Fruit fly (Drosophila melanogaster) whole organism, pupa: ENCODE data around the gene Pde11.

Source experiments
- CG10348 ChIP-seq: fragments of 200-800 bp; sonication (Bioruptor generic); IDR thresholded peaks from 2 replicates; pipeline ENCODE4 v1.3.6; 2022; ENCODE audit warnings: missing biosample characterization, missing genetic modification characterization
- CG12605 ChIP-seq: fragments of 200-800 bp; sonication (Bioruptor generic); IDR thresholded peaks from 2 replicates; pipeline ENCODE4 v1.3.6; 2022; ENCODE audit warnings: missing biosample characterization, missing genetic modification characterization
- CG13204 ChIP-seq: fragments of 200-800 bp; sonication (Bioruptor generic); optimal IDR thresholded peaks from 2 replicates; lab custom pipeline; 2018; ENCODE audit warnings: missing biosample characterization, mild to moderate bottlenecking, missing genetic modification characterization, moderate library complexity
- CG14655 ChIP-seq: fragments of 200-800 bp; sonication (Bioruptor generic); optimal IDR thresholded peaks from 3 replicates; lab custom pipeline; 2017; ENCODE audit warnings: mild to moderate bottlenecking, missing biosample characterization, missing genetic modification reagents, missing genetic modification characterization
- CG15710 ChIP-seq: fragments of 200-800 bp; sonication (Bioruptor generic); optimal IDR thresholded peaks from 2 replicates; lab custom pipeline; 2018; ENCODE audit warnings: missing biosample characterization, mild to moderate bottlenecking, missing genetic modification characterization, moderate library complexity
- CG17806 ChIP-seq: fragments of 200-800 bp; sonication (Bioruptor generic); optimal IDR thresholded peaks from 2 replicates; lab custom pipeline; 2018; ENCODE audit warnings: missing biosample characterization, mild to moderate bottlenecking, missing genetic modification characterization, moderate library complexity
- CG32121 ChIP-seq: fragments of 200-800 bp; sonication (Bioruptor generic); IDR thresholded peaks from 2 replicates; pipeline ENCODE4 v1.3.6; 2022; ENCODE audit warnings: missing biosample characterization, missing genetic modification characterization
- CG34367 ChIP-seq: fragments of 200-800 bp; sonication (Bioruptor generic); optimal IDR thresholded peaks from 2 replicates; lab custom pipeline; 2018; ENCODE audit warnings: missing biosample characterization, mild to moderate bottlenecking, missing genetic modification characterization
- CG4496 ChIP-seq: fragments of 200-800 bp; sonication (Bioruptor generic); IDR thresholded peaks from 3 replicates; pipeline ENCODE4 v1.3.6; 2022; ENCODE audit warnings: missing biosample characterization, missing genetic modification characterization
- CG8159 ChIP-seq: fragments of 200-800 bp; sonication (Bioruptor generic); optimal IDR thresholded peaks from 3 replicates; lab custom pipeline; 2018; ENCODE audit warnings: missing biosample characterization, mild to moderate bottlenecking, missing genetic modification characterization, moderate library complexity
- CG8301 ChIP-seq: fragments of 200-800 bp; sonication (Bioruptor generic); optimal IDR thresholded peaks from 2 replicates; lab custom pipeline; 2018; ENCODE audit warnings: missing biosample characterization, mild to moderate bottlenecking, missing genetic modification characterization
- CG9948 ChIP-seq: fragments of 200-800 bp; sonication (Bioruptor generic); optimal IDR thresholded peaks from 2 replicates; lab custom pipeline; 2018; ENCODE audit warnings: missing biosample characterization, mild to moderate bottlenecking, missing genetic modification characterization, moderate library complexity
- D1 ChIP-seq: fragments of 200-800 bp; sonication (Bioruptor generic); optimal IDR thresholded peaks from 2 replicates; lab custom pipeline; 2018; ENCODE audit warnings: missing biosample characterization, mild to moderate bottlenecking, missing genetic modification characterization, moderate library complexity
- EcR ChIP-seq: fragments of 200-800 bp; sonication (Bioruptor generic); optimal IDR thresholded peaks from 3 replicates; lab custom pipeline; 2019; ENCODE audit warnings: missing biosample characterization, missing genetic modification characterization, mild to moderate bottlenecking, moderate library complexity, missing genetic modification reagents
- Ets98B ChIP-seq: fragments of 200-800 bp; sonication (Bioruptor generic); IDR thresholded peaks from 2 replicates; pipeline ENCODE4 v1.3.6; 2022; ENCODE audit warnings: missing biosample characterization, missing genetic modification characterization
- Pif1A ChIP-seq: fragments of 200-800 bp; sonication (Bioruptor generic); optimal IDR thresholded peaks from 3 replicates; lab custom pipeline; 2016; ENCODE audit warnings: missing biosample characterization, missing genetic modification characterization
- Pif1B ChIP-seq: fragments of 200-800 bp; sonication (Bioruptor generic); optimal IDR thresholded peaks from 3 replicates; lab custom pipeline; 2016; ENCODE audit warnings: missing biosample characterization, missing genetic modification characterization
- Snoo ChIP-seq: fragments of 200-800 bp; sonication (Bioruptor generic); optimal IDR thresholded peaks from 3 replicates; lab custom pipeline; 2017; ENCODE audit warnings: missing biosample characterization, mild to moderate bottlenecking, missing genetic modification characterization, inconsistent platforms
- fd96Ca ChIP-seq: fragments of 200-800 bp; sonication (Bioruptor generic); IDR thresholded peaks from 3 replicates; pipeline ENCODE4 v1.3.6; 2022; ENCODE audit warnings: missing biosample characterization, missing genetic modification characterization
- gl ChIP-seq: fragments of 200-800 bp; sonication (Bioruptor generic); optimal IDR thresholded peaks from 2 replicates; lab custom pipeline; 2018; ENCODE audit warnings: missing biosample characterization, mild to moderate bottlenecking, missing genetic modification characterization
- rn ChIP-seq: fragments of 200-800 bp; sonication (Bioruptor generic); IDR thresholded peaks from 2 replicates; pipeline ENCODE4 v1.3.6; 2022; ENCODE audit warnings: missing biosample characterization, missing genetic modification characterization

Pde11 gene

dm6 chr2L:18486828-18487227 is 103.3 kb downstream of the Pde11 start:
- TF ChIP-seq CG8301 (tag; lab: Kevin White, UChicago) (no peak), D1 (no peak), Ets98B (GFP tag; lab: Robert Waterston, UW) (no peak), CG12605 (no peak), CG32121 (GFP tag; lab: Robert Waterston, UW) (no peak), Pif1A (no peak), CG8159 (tag; lab: Kevin White, UChicago) (no peak), rn (GFP tag; lab: Robert Waterston, UW) (no peak), CG17806 (tag; lab: Kevin White, UChicago) (no peak), Snoo (tag; lab: Kevin White, UChicago) (no peak), CG34367 (tag; lab: Kevin White, UChicago) (no peak), fd96Ca (GFP tag; lab: Robert Waterston, UW) (no peak), CG13204 (GFP tag; lab: Kevin White, UChicago) (no peak), CG10348 (GFP tag; lab: Robert Waterston, UW) (no peak), gl (no peak)

- no peak for TF ChIP-seq CG14655
- TF ChIP-seq EcR (GFP tag; lab: Kevin White, UChicago) = peak; percentile 24
- TF ChIP-seq Ets98B (GFP tag; lab: Robert Waterston, UW) = peak; percentile 5; the same call in 1 of the 2 replicates
- peak; percentile 24 for TF ChIP-seq Pif1B (GFP tag; lab: Kevin White, UChicago)
These were observed 104.9 kb downstream of the Pde11 start, which contains the start of gene grnd for dm6 chr2L:18485211-18485610. TSS of gene grnd (plus strand) at chr2L:18485417.

- TF ChIP-seq CG9948 (tag; lab: Kevin White, UChicago) = peak; percentile 6
- peak; percentile 39 for TF ChIP-seq CG13204 (GFP tag; lab: Kevin White, UChicago)
- TF ChIP-seq CG14655 = no peak
- TF ChIP-seq CG17806 (tag; lab: Kevin White, UChicago) = peak; percentile 34
- TF ChIP-seq Pif1A = no peak
- TF ChIP-seq Ets98B (GFP tag; lab: Robert Waterston, UW) = peak; percentile 28; the same call in 1 of the 2 replicates
- TF ChIP-seq CG8301 (tag; lab: Kevin White, UChicago) = peak; percentile 18
- peak; percentile 49 for TF ChIP-seq CG8159 (tag; lab: Kevin White, UChicago)
- peak; percentile 5 for TF ChIP-seq CG34367 (tag; lab: Kevin White, UChicago)
- peak; percentile 16 for TF ChIP-seq EcR (GFP tag; lab: Kevin White, UChicago)
- TF ChIP-seq CG15710 (tag; lab: Kevin White, UChicago) = peak; percentile 29
- no peak for TF ChIP-seq CG32121 (GFP tag; lab: Robert Waterston, UW)
- TF ChIP-seq Pif1B (GFP tag; lab: Kevin White, UChicago) = peak; percentile 41
- TF ChIP-seq CG4496 (GFP tag; lab: Robert Waterston, UW) = no peak
- TF ChIP-seq CG12605 = 0 out of 2 replicates have a peak, but pooled peaks have one; percentile 17
These were observed 105.6 kb downstream of the Pde11 start, which contains the start of gene CG10283 for dm6 chr2L:18484382-18485050. TSS of gene CG10283 (minus strand) at chr2L:18484513.

dm6 chr2L:18484040-18484381 is 106.1 kb downstream of the Pde11 start:
- TF ChIP-seq D1 (no peak), Ets98B (GFP tag; lab: Robert Waterston, UW) (no peak), CG14655 (no peak), CG15710 (tag; lab: Kevin White, UChicago) (no peak), CG4496 (GFP tag; lab: Robert Waterston, UW) (no peak), fd96Ca (GFP tag; lab: Robert Waterston, UW) (no peak), CG9948 (tag; lab: Kevin White, UChicago) (no peak), EcR (GFP tag; lab: Kevin White, UChicago) (no peak), Pif1A (no peak), CG10348 (GFP tag; lab: Robert Waterston, UW) (no peak), CG17806 (tag; lab: Kevin White, UChicago) (no peak), gl (no peak)

- no peak for TF ChIP-seq Ets98B (GFP tag; lab: Robert Waterston, UW)
- TF ChIP-seq gl = no peak
- TF ChIP-seq CG8301 (tag; lab: Kevin White, UChicago) = no peak
- TF ChIP-seq CG32121 (GFP tag; lab: Robert Waterston, UW) = no peak
- TF ChIP-seq CG13204 (GFP tag; lab: Kevin White, UChicago) = no peak
These were observed 107.2 kb downstream of the Pde11 start for dm6 chr2L:18482989-18483388.

- TF ChIP-seq CG9948 (tag; lab: Kevin White, UChicago) (peak; percentile 87), CG8159 (tag; lab: Kevin White, UChicago) (peak; percentile 84), fd96Ca (GFP tag; lab: Robert Waterston, UW) (no peak), Snoo (tag; lab: Kevin White, UChicago) (no peak), CG4496 (GFP tag; lab: Robert Waterston, UW) (0 out of 3 replicates have a peak, but pooled peaks have one; percentile 24), CG15710 (tag; lab: Kevin White, UChicago) (peak; percentile 71), CG34367 (tag; lab: Kevin White, UChicago) (peak; percentile 57), CG12605 (0 out of 2 replicates have a peak, but pooled peaks have one; percentile 19), CG32121 (GFP tag; lab: Robert Waterston, UW) (peak; percentile 18; the same call in 1 of the 2 replicates), CG10348 (GFP tag; lab: Robert Waterston, UW) (no peak), CG14655 (peak; percentile 83), CG13204 (GFP tag; lab: Kevin White, UChicago) (no peak), CG17806 (tag; lab: Kevin White, UChicago) (peak; percentile 77), Pif1A (peak; percentile 49), CG8301 (tag; lab: Kevin White, UChicago) (peak; percentile 59), Pif1B (GFP tag; lab: Kevin White, UChicago) (peak; percentile 31), gl (no peak), EcR (GFP tag; lab: Kevin White, UChicago) (no peak), rn (GFP tag; lab: Robert Waterston, UW) (no peak), D1 (peak; percentile 74), Ets98B (GFP tag; lab: Robert Waterston, UW) (0 out of 2 replicates have a peak, but pooled peaks have one; percentile 28)
- TF ChIP-seq, all 21 proteins: peak for 14
These were observed 108.0 kb downstream of the Pde11 start for dm6 chr2L:18482170-18482569.
